Worm (Caenorhabditis elegans) whole organism, young adult: ENCODE data around the gene Y4C6B.7.

Experiments used
- F10E7.11 ChIP-seq: sonication (generic microtip); optimal IDR thresholded peaks from 2 replicates; lab custom pipeline; 2017; ENCODE audit warnings: mild to moderate bottlenecking, missing genetic modification characterization, moderate library complexity, missing compliant biosample characterization
- F49E8.2 ChIP-seq: sonication (generic microtip); optimal IDR thresholded peaks from 3 replicates; lab custom pipeline; 2017; ENCODE audit warnings: missing genetic modification characterization, mild to moderate bottlenecking, missing compliant biosample characterization, antibody characterized with exemption, moderate library complexity; ENCODE audit not compliant: insufficient read depth
- K11D2.4 ChIP-seq: fragments of 200-800 bp; sonication (Bioruptor generic); IDR thresholded peaks from 2 replicates; pipeline ENCODE4 v1.3.6; 2022; ENCODE audit warnings: missing genetic modification reagents, missing genetic modification characterization, missing compliant biosample characterization
- ama-1 ChIP-seq, 3 experiments: fragments of 150-350 bp in 1 of 3; sonication (generic microtip) in 2 of 3; optimal IDR thresholded peaks; 2 replicates each; lab custom pipeline; 2014 to 2018; ENCODE audit warnings: missing biosample characterization in 2 of 3, missing genetic modification characterization in 2 of 3, missing genetic modification reagents in 2 of 3
- him-1 ChIP-seq: sonication (generic microtip); optimal IDR thresholded peaks from 2 replicates; lab custom pipeline; 2016; ENCODE audit warnings: missing genotype, missing genetic modification reagents, missing genetic modification characterization, missing compliant biosample characterization
- madf-10 ChIP-seq: sonication (generic microtip); optimal IDR thresholded peaks from 2 replicates; lab custom pipeline; 2016; ENCODE audit warnings: mild to moderate bottlenecking, missing genetic modification characterization, missing compliant biosample characterization
- sea-2 ChIP-seq: fragments of 200-800 bp; sonication (Bioruptor generic); IDR thresholded peaks from 2 replicates; pipeline ENCODE4 v1.3.6; 2022; ENCODE audit warnings: missing genetic modification characterization, missing compliant biosample characterization

DNA sequence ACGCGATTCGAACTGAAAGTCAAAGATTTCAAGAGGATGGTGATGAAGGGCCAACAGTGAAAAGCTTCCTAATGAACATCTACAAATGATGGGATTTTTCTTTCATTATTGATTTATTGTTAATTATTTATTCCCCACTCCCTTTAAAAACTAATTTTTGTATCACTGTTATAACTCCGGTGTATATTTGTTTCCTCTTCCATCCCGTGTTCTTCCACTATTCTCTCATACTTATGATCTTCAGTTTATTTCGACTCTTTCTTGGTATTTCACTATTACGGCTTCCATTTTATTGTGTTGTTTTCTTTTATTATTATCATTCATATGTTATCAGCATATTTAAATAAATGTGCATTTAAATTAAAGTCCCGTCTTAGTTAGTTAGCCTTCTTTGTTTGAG, 21.1 kb upstream of the Y4C6B.7 start:
- no peak for TF ChIP-seq F49E8.2 (tag; lab: Kevin White, UChicago)
- TF ChIP-seq him-1 (tag; lab: Kevin White, UChicago) = no peak
- TF ChIP-seq ama-1 (optimal IDR thresholded peaks at IDR 0.05; lab: Kevin White, UChicago) = no peak
- TF ChIP-seq ama-1 (GFP tag; optimal IDR thresholded peaks at IDR 0.05; lab: Kevin White, UChicago) = no peak
- TF ChIP-seq sea-2 = no peak
- TF ChIP-seq madf-10 (tag; lab: Kevin White, UChicago) = no peak
- TF ChIP-seq F10E7.11 (tag; lab: Kevin White, UChicago) = no peak
- TF ChIP-seq K11D2.4 (GFP tag; lab: Robert Waterston, UW) = no peak
